Worm (Caenorhabditis elegans) whole organism, L2 larva: ENCODE measurements around the gene E01G4.6.

Experiments
- C34F6.9 ChIP-seq: fragments of 150-350 bp; optimal IDR thresholded peaks from 2 replicates; lab custom pipeline; 2014; ENCODE audit warnings: missing biosample characterization, missing genetic modification characterization
- F13H6.1 ChIP-seq: sonication (generic microtip); optimal IDR thresholded peaks from 2 replicates; lab custom pipeline; 2016; ENCODE audit warnings: missing genetic modification characterization, missing compliant biosample characterization
- R02D3.7 ChIP-seq: fragments of 150-350 bp; optimal IDR thresholded peaks from 2 replicates; lab custom pipeline; 2014; ENCODE audit warnings: missing biosample characterization, missing genetic modification characterization
- ZK546.5 ChIP-seq: sonication (generic microtip); optimal IDR thresholded peaks from 2 replicates; lab custom pipeline; 2017; ENCODE audit warnings: missing biosample characterization, missing genetic modification characterization
- aly-2 ChIP-seq: fragments of 150-350 bp; optimal IDR thresholded peaks from 2 replicates; lab custom pipeline; 2014; ENCODE audit warnings: missing biosample characterization, missing genetic modification characterization
- ama-1 ChIP-seq: fragments of 150-350 bp; optimal IDR thresholded peaks from 2 replicates; lab custom pipeline; 2018; ENCODE audit warnings: inconsistent platforms
- blmp-1 ChIP-seq: sonication (generic microtip); optimal IDR thresholded peaks from 2 replicates; lab custom pipeline; 2017; ENCODE audit warnings: missing genetic modification characterization, mild to moderate bottlenecking, missing compliant biosample characterization, antibody characterized with exemption, moderate library complexity; ENCODE audit not compliant: insufficient read depth
- ceh-16 ChIP-seq: fragments of 150-350 bp; optimal IDR thresholded peaks from 2 replicates; lab custom pipeline; 2014; ENCODE audit warnings: missing biosample characterization, missing genetic modification characterization
- ceh-82 ChIP-seq: fragments of 150-350 bp; optimal IDR thresholded peaks from 2 replicates; lab custom pipeline; 2014; ENCODE audit warnings: missing biosample characterization, missing genetic modification characterization
- crh-2 ChIP-seq: sonication (generic microtip); optimal IDR thresholded peaks from 2 replicates; lab custom pipeline; 2017; ENCODE audit warnings: missing biosample characterization, missing genetic modification characterization
- dmd-4 ChIP-seq: sonication (generic microtip); optimal IDR thresholded peaks from 2 replicates; lab custom pipeline; 2017; ENCODE audit warnings: missing biosample characterization, missing genetic modification characterization
- egl-27 ChIP-seq: sonication (generic microtip); optimal IDR thresholded peaks from 3 replicates; lab custom pipeline; 2017; ENCODE audit warnings: missing biosample characterization, missing genetic modification reagents, missing genetic modification characterization
- elt-1 ChIP-seq: fragments of 150-350 bp; optimal IDR thresholded peaks from 2 replicates; lab custom pipeline; 2014; ENCODE audit warnings: missing biosample characterization, missing genetic modification characterization
- fos-1 ChIP-seq: fragments of 150-350 bp; optimal IDR thresholded peaks from 2 replicates; lab custom pipeline; 2014; ENCODE audit warnings: missing biosample characterization, missing genetic modification characterization
- gmeb-1 ChIP-seq: fragments of 150-350 bp; optimal IDR thresholded peaks from 2 replicates; lab custom pipeline; 2014; ENCODE audit warnings: missing biosample characterization, missing genetic modification characterization
- lin-11 ChIP-seq: fragments of 150-350 bp; sonication (generic microtip); optimal IDR thresholded peaks from 2 replicates; lab custom pipeline; 2014; ENCODE audit warnings: missing biosample characterization, missing genetic modification characterization, inconsistent platforms, mixed read lengths
- lin-13 ChIP-seq: fragments of 150-350 bp; optimal IDR thresholded peaks from 2 replicates; lab custom pipeline; 2014; ENCODE audit warnings: missing biosample characterization, missing genetic modification reagents, missing genetic modification characterization
- lin-39 ChIP-seq: fragments of 150-350 bp; optimal IDR thresholded peaks from 2 replicates; lab custom pipeline; 2014; ENCODE audit warnings: missing biosample characterization, missing genetic modification reagents, missing genetic modification characterization
- lsy-2 ChIP-seq, 2 experiments: fragments of 150-350 bp in 1 of 2; sonication (generic microtip) in 1 of 2; optimal IDR thresholded peaks; 2 replicates each; lab custom pipeline; 2014 to 2017; ENCODE audit warnings: missing biosample characterization in 2 of 2, missing genetic modification characterization in 2 of 2
- mab-5 ChIP-seq: fragments of 150-350 bp; optimal IDR thresholded peaks from 2 replicates; lab custom pipeline; 2014; ENCODE audit warnings: missing biosample characterization, missing genetic modification characterization
- mbf-1 ChIP-seq: sonication (generic microtip); optimal IDR thresholded peaks from 2 replicates; lab custom pipeline; 2017; ENCODE audit warnings: missing biosample characterization, missing genetic modification characterization
- mdl-1 ChIP-seq, 2 experiments: fragments of 150-350 bp in 1 of 2; sonication (generic microtip) in 1 of 2; optimal IDR thresholded peaks; 2 replicates each; lab custom pipeline; 2017; ENCODE audit warnings: missing biosample characterization in 2 of 2, missing genetic modification characterization in 2 of 2
- nhr-12 ChIP-seq: fragments of 150-350 bp; optimal IDR thresholded peaks from 2 replicates; lab custom pipeline; 2014; ENCODE audit warnings: missing biosample characterization, missing genetic modification characterization
- nhr-129 ChIP-seq: fragments of 150-350 bp; optimal IDR thresholded peaks from 2 replicates; lab custom pipeline; 2014; ENCODE audit warnings: missing biosample characterization, missing genetic modification characterization
- nhr-21 ChIP-seq: fragments of 150-350 bp; optimal IDR thresholded peaks from 2 replicates; lab custom pipeline; 2014; ENCODE audit warnings: missing biosample characterization, missing genetic modification characterization
- nhr-237 ChIP-seq: fragments of 150-350 bp; optimal IDR thresholded peaks from 2 replicates; lab custom pipeline; 2014; ENCODE audit warnings: missing biosample characterization, missing genetic modification characterization
- nhr-25 ChIP-seq: fragments of 150-350 bp; sonication (generic microtip); optimal IDR thresholded peaks from 3 replicates; lab custom pipeline; 2014; ENCODE audit warnings: missing biosample characterization, missing genetic modification characterization
- nhr-6 ChIP-seq: fragments of 150-350 bp; optimal IDR thresholded peaks from 2 replicates; lab custom pipeline; 2014; ENCODE audit warnings: missing biosample characterization, missing genetic modification characterization
- nhr-77 ChIP-seq: fragments of 150-350 bp; optimal IDR thresholded peaks from 2 replicates; lab custom pipeline; 2014; ENCODE audit warnings: missing biosample characterization, missing genetic modification characterization
- peb-1 ChIP-seq: fragments of 150-350 bp; optimal IDR thresholded peaks from 2 replicates; lab custom pipeline; 2014; ENCODE audit warnings: missing biosample characterization, missing genetic modification characterization
- sma-3 ChIP-seq: sonication (generic microtip); optimal IDR thresholded peaks from 2 replicates; lab custom pipeline; 2016; ENCODE audit warnings: missing genetic modification reagents, missing genetic modification characterization, missing compliant biosample characterization
- sma-9 ChIP-seq, 2 experiments: fragments of 150-350 bp in 1 of 2; sonication (generic microtip) in 1 of 2; optimal IDR thresholded peaks; 2 replicates each; lab custom pipeline; 2014 to 2016; ENCODE audit warnings: missing genetic modification characterization in 2 of 2, mild to moderate bottlenecking in 1 of 2, missing biosample characterization in 1 of 2, missing compliant biosample characterization in 1 of 2, missing genetic modification reagents in 1 of 2, moderate library complexity in 1 of 2
- snpc-4 ChIP-seq: fragments of 150-350 bp; optimal IDR thresholded peaks from 2 replicates; lab custom pipeline; 2014; ENCODE audit warnings: missing biosample characterization, missing genetic modification characterization
- unc-55 ChIP-seq: fragments of 150-350 bp; sonication (generic microtip); optimal IDR thresholded peaks from 3 replicates; lab custom pipeline; 2014; ENCODE audit warnings: missing biosample characterization, missing genetic modification reagents, missing genetic modification characterization
- ztf-1 ChIP-seq: fragments of 200-800 bp; sonication (Bioruptor generic); conservative IDR thresholded peaks from 2 replicates; pipeline ENCODE4 v1.3.6; 2022; ENCODE audit warnings: missing genetic modification characterization, missing compliant biosample characterization
- ztf-11 ChIP-seq: sonication (generic microtip); optimal IDR thresholded peaks from 2 replicates; lab custom pipeline; 2017; ENCODE audit warnings: missing biosample characterization, missing genetic modification characterization
- ztf-4 ChIP-seq: fragments of 150-350 bp; optimal IDR thresholded peaks from 2 replicates; lab custom pipeline; 2014; ENCODE audit warnings: missing biosample characterization, missing genetic modification characterization

E01G4.6 gene

ce11 chrII:13472101-13472500, 10.1 kb upstream of the E01G4.6 start, which contains the start of gene E01G4.5:
E01G4.5 (plus strand) TSS chrII:13472401.
- TF ChIP-seq ceh-16 (tag; lab: Kevin White, UChicago) (no peak), ceh-82 (no peak), unc-55 (GFP tag; lab: Kevin White, UChicago) (no peak), aly-2 (no peak), gmeb-1 (tag; lab: Kevin White, UChicago) (no peak)

ce11 chrII:13477230-13477629, 5.0 kb upstream of the E01G4.6 start:
- peak; percentile 46 to 71 for TF ChIP-seq lsy-2 (tag; optimal IDR thresholded peaks at IDR 0.05; lab: Kevin White, UChicago)
- no peak for TF ChIP-seq nhr-12 (tag; lab: Kevin White, UChicago)
- no peak for TF ChIP-seq lin-39
- no peak for TF ChIP-seq blmp-1
- TF ChIP-seq ceh-82, result no peak
- TF ChIP-seq nhr-25 (tag; lab: Kevin White, UChicago), result peak; percentile 2
- TF ChIP-seq sma-3 (GFP tag; lab: Kevin White, UChicago), result peak; percentile 44
- TF ChIP-seq egl-27, result no peak
- no peak for TF ChIP-seq nhr-6 (tag; lab: Kevin White, UChicago)
- no peak for TF ChIP-seq mbf-1 (tag; lab: Kevin White, UChicago)
- no peak for TF ChIP-seq dmd-4
- no peak for TF ChIP-seq lin-11 (tag; lab: Kevin White, UChicago)
- peak; percentile 48 for TF ChIP-seq crh-2 (tag; lab: Kevin White, UChicago)
- TF ChIP-seq C34F6.9 (tag; lab: Kevin White, UChicago), result peak; percentile 73
- peak; percentile 73 for TF ChIP-seq unc-55 (GFP tag; lab: Kevin White, UChicago)
- TF ChIP-seq lin-13, result peak; percentile 29
- TF ChIP-seq nhr-129 (tag; lab: Kevin White, UChicago), result peak; percentile 24
- TF ChIP-seq ama-1 (lab: Kevin White, UChicago), result peak; percentile 5
- TF ChIP-seq F13H6.1 (tag; lab: Kevin White, UChicago), result peak; percentile 16
- no peak for TF ChIP-seq nhr-237
- no peak for TF ChIP-seq elt-1 (tag; lab: Kevin White, UChicago)
- TF ChIP-seq ztf-1 (GFP tag; lab: Robert Waterston, UW), result no peak
- TF ChIP-seq ZK546.5 (tag; lab: Kevin White, UChicago), result no peak
- no peak for TF ChIP-seq nhr-77 (tag; lab: Kevin White, UChicago)
- TF ChIP-seq mdl-1 (tag; optimal IDR thresholded peaks at IDR 0.05; lab: Kevin White, UChicago), result no peak
- peak; percentile 77 for TF ChIP-seq gmeb-1 (tag; lab: Kevin White, UChicago)
- TF ChIP-seq fos-1 (tag; lab: Kevin White, UChicago), result no peak
- no peak for TF ChIP-seq ztf-4 (tag; lab: Kevin White, UChicago)
- TF ChIP-seq peb-1 (tag; lab: Kevin White, UChicago), result no peak
- TF ChIP-seq nhr-21 (tag; lab: Kevin White, UChicago), result peak; percentile 2
- TF ChIP-seq sma-9 (GFP tag; optimal IDR thresholded peaks at IDR 0.05; lab: Kevin White, UChicago), result peak; percentile 29
- no peak for TF ChIP-seq sma-9 (tag; optimal IDR thresholded peaks at IDR 0.05; lab: Kevin White, UChicago)
- no peak for TF ChIP-seq snpc-4
- no peak for TF ChIP-seq ztf-11 (tag; lab: Kevin White, UChicago)
- TF ChIP-seq mab-5 (tag; lab: Kevin White, UChicago), result no peak

ce11 chrII:13479424-13479823, 2.8 kb upstream of the E01G4.6 start:
- TF ChIP-seq nhr-25 (tag; lab: Kevin White, UChicago) (no peak), egl-27 (no peak), ztf-1 (GFP tag; lab: Robert Waterston, UW) (no peak)

DNA sequence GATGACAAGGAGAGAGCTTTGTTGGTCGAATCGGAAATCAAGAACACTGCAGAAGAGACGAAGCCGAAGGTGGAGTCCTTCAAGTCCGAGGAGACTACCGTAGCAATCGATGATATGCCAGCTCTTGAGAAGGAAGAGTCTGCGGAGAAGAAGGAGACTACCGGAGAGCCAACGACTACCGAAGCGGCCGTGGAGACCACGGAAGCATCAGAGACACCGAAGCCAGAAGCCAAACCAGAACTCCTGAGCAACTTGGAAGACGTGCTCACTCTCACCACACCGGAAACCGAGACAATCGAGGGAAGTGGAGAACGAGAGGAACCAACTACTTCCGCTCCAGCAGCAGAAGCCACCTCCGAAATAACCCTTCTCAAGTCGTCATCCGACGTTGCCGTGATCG, 1.9 kb downstream of the E01G4.6 start:
- TF ChIP-seq F13H6.1 (tag; lab: Kevin White, UChicago), result no peak
- no peak for TF ChIP-seq R02D3.7 (tag; lab: Kevin White, UChicago)
- TF ChIP-seq ama-1 (lab: Kevin White, UChicago), result no peak
- no peak for TF ChIP-seq ceh-16 (tag; lab: Kevin White, UChicago)
- TF ChIP-seq ztf-1 (GFP tag; lab: Robert Waterston, UW), result no peak
- no peak for TF ChIP-seq unc-55 (GFP tag; lab: Kevin White, UChicago)
- TF ChIP-seq, all 48 proteins: peak for 0
